Fruit fly (Drosophila melanogaster) whole organism, embryonic: Measurements from ENCODE around the gene Cpr30B.

Experiments used
- CG15073 ChIP-seq: fragments of 200-800 bp; sonication (Bioruptor generic); optimal IDR thresholded peaks from 2 replicates; lab custom pipeline; 2016; ENCODE audit warnings: missing biosample characterization, missing genetic modification characterization
- CG7745 ChIP-seq: fragments of 200-800 bp; sonication (Bioruptor generic); optimal IDR thresholded peaks from 2 replicates; lab custom pipeline; 2018; ENCODE audit warnings: missing biosample characterization, mild to moderate bottlenecking, missing genetic modification characterization, moderate library complexity
- CG8765 ChIP-seq: fragments of 200-800 bp; sonication (Bioruptor generic); IDR thresholded peaks from 2 replicates; pipeline ENCODE4 v1.3.6; 2022; ENCODE audit warnings: missing biosample characterization, missing genetic modification characterization
- kni ChIP-seq: fragments of 200-800 bp; sonication (Bioruptor generic); optimal IDR thresholded peaks from 3 replicates; lab custom pipeline; 2017; ENCODE audit warnings: mild to moderate bottlenecking, missing biosample characterization, missing genetic modification reagents, missing genetic modification characterization
- unpg ChIP-seq: fragments of 200-800 bp; sonication (Bioruptor generic); optimal IDR thresholded peaks from 3 replicates; lab custom pipeline; 2018; ENCODE audit warnings: missing biosample characterization, mild to moderate bottlenecking, missing genetic modification characterization, moderate library complexity

dm6 chr2L:9562713-9563112 lies 20.0 kb downstream of the Cpr30B start:
- TF ChIP-seq CG7745 (tag; lab: Kevin White, UChicago) (no peak), kni (GFP tag; lab: Kevin White, UChicago) (no peak), CG15073 (GFP tag; lab: Kevin White, UChicago) (no peak), CG8765 (GFP tag; lab: Robert Waterston, UW) (no peak), unpg (GFP tag; lab: Kevin White, UChicago) (no peak)
